Fruit fly (Drosophila melanogaster) whole organism, wandering third instar larva: ENCODE data around the gene Abd-B.

Experiments used
- Abd-B ChIP-seq: fragments of >200 bp; optimal IDR thresholded peaks from 2 replicates; lab custom pipeline; 2017; ENCODE audit warnings: missing biosample characterization, missing genetic modification characterization
- CG32264 ChIP-seq: fragments of 200-800 bp; sonication (Bioruptor generic); optimal IDR thresholded peaks from 2 replicates; lab custom pipeline; 2016; ENCODE audit warnings: missing biosample characterization, missing genetic modification characterization
- CG9705 ChIP-seq: fragments of 200-800 bp; sonication (Bioruptor generic); optimal IDR thresholded peaks from 2 replicates; lab custom pipeline; 2018; ENCODE audit warnings: missing biosample characterization, mild to moderate bottlenecking, missing genetic modification characterization
- CrebA ChIP-seq: fragments of 200-800 bp; sonication (Bioruptor generic); optimal IDR thresholded peaks from 2 replicates; lab custom pipeline; 2016; ENCODE audit warnings: missing biosample characterization, mild to moderate bottlenecking, missing genetic modification characterization, borderline replicate concordance
- Dfd ChIP-seq: fragments of >200 bp; optimal IDR thresholded peaks from 2 replicates; lab custom pipeline; 2017; ENCODE audit warnings: missing biosample characterization, missing genetic modification characterization
- Dif ChIP-seq: fragments of 200-275, 200-300 bp; sonication (Bioruptor generic); optimal IDR thresholded peaks from 2 replicates; lab custom pipeline; 2018; ENCODE audit warnings: missing biosample characterization, missing genetic modification characterization; ENCODE audit not compliant: partially characterized antibody
- GATAd ChIP-seq: sonication (Bioruptor generic); optimal IDR thresholded peaks from 2 replicates; lab custom pipeline; 2016; ENCODE audit warnings: missing biosample characterization, missing genetic modification characterization
- HLH106 ChIP-seq: fragments of 200-800 bp; optimal IDR thresholded peaks from 3 replicates; lab custom pipeline; 2019; ENCODE audit warnings: missing biosample characterization, mild to moderate bottlenecking, missing genetic modification characterization, moderate library complexity
- Hnf4 ChIP-seq: fragments of 200-800 bp; sonication (Bioruptor generic); optimal IDR thresholded peaks from 2 replicates; lab custom pipeline; 2016; ENCODE audit warnings: missing biosample characterization, mild to moderate bottlenecking, missing genetic modification characterization
- Hr78 ChIP-seq: fragments of >200 bp; optimal IDR thresholded peaks from 2 replicates; lab custom pipeline; 2017; ENCODE audit warnings: missing biosample characterization, missing genetic modification characterization
- Hr83 ChIP-seq: fragments of 200-300 bp; sonication (Bioruptor generic); optimal IDR thresholded peaks from 2 replicates; lab custom pipeline; 2016; ENCODE audit warnings: missing biosample characterization, mild to moderate bottlenecking, missing genetic modification characterization, moderate library complexity; ENCODE audit not compliant: poor library complexity, severe bottlenecking
- Jra ChIP-seq: sonication (Bioruptor generic); optimal IDR thresholded peaks from 2 replicates; lab custom pipeline; 2016; ENCODE audit warnings: missing biosample characterization, missing genetic modification characterization
- Mio ChIP-seq: sonication (Bioruptor generic); optimal IDR thresholded peaks from 2 replicates; lab custom pipeline; 2016; ENCODE audit warnings: missing biosample characterization, missing genetic modification characterization
- Myc ChIP-seq: fragments of >200 bp; optimal IDR thresholded peaks from 2 replicates; lab custom pipeline; 2017
- N ChIP-seq: fragments of >200 bp; optimal IDR thresholded peaks from 2 replicates; lab custom pipeline; 2018; ENCODE audit warnings: missing biosample characterization, missing external identifiers, missing genetic modification characterization
- OdsH ChIP-seq: fragments of 200-800 bp; sonication (Bioruptor generic); optimal IDR thresholded peaks from 2 replicates; lab custom pipeline; 2016; ENCODE audit warnings: missing biosample characterization, mild to moderate bottlenecking, missing genetic modification characterization
- Rel ChIP-seq, 2 experiments: fragments of 200-800 bp; sonication (Bioruptor generic) in 1 of 2; optimal IDR thresholded peaks; 2 replicates in 1 of 2; 3 replicates in 1 of 2; lab custom pipeline; 2016 to 2019; ENCODE audit warnings: mild to moderate bottlenecking in 2 of 2, missing biosample characterization in 2 of 2, missing genetic modification characterization in 2 of 2, moderate library complexity in 1 of 2
- Sp1 ChIP-seq: fragments of 200-800 bp; sonication (Bioruptor generic); optimal IDR thresholded peaks from 3 replicates; lab custom pipeline; 2019; ENCODE audit warnings: missing biosample characterization, mild to moderate bottlenecking, missing genetic modification characterization, moderate library complexity
- Vsx2 ChIP-seq: fragments of 200-300, 225-300 bp; sonication (Bioruptor generic); optimal IDR thresholded peaks from 2 replicates; lab custom pipeline; 2018; ENCODE audit warnings: missing biosample characterization, missing genetic modification characterization; ENCODE audit not compliant: partially characterized antibody
- br ChIP-seq: fragments of 200-800 bp; sonication (Bioruptor generic); optimal IDR thresholded peaks from 2 replicates; lab custom pipeline; 2016; ENCODE audit warnings: missing biosample characterization, missing genetic modification characterization
- brk ChIP-seq: fragments of 200-800 bp; sonication (Bioruptor generic); optimal IDR thresholded peaks from 2 replicates; lab custom pipeline; 2016; ENCODE audit warnings: missing biosample characterization, mild to moderate bottlenecking, missing genetic modification characterization
- dl ChIP-seq, 2 experiments: fragments of 175-275, 200-275 bp in 1 of 2; fragments of 200-275 bp in 1 of 2; sonication (Bioruptor generic); optimal IDR thresholded peaks; lab custom pipeline; 2018; ENCODE audit warnings: mild to moderate bottlenecking in 2 of 2, missing biosample characterization in 2 of 2, missing genetic modification characterization in 2 of 2, moderate library complexity in 2 of 2; ENCODE audit not compliant: partially characterized antibody in 2 of 2, insufficient read depth in 1 of 2
- dmrt93B ChIP-seq: fragments of 200-800 bp; sonication (Bioruptor generic); optimal IDR thresholded peaks from 2 replicates; lab custom pipeline; 2018; ENCODE audit warnings: missing biosample characterization, mild to moderate bottlenecking, missing genetic modification characterization
- dsf ChIP-seq: sonication (Bioruptor generic); optimal IDR thresholded peaks from 2 replicates; lab custom pipeline; 2016; ENCODE audit warnings: missing biosample characterization, missing genetic modification characterization, borderline replicate concordance
- ey ChIP-seq: fragments of 200-800 bp; sonication (Bioruptor generic); optimal IDR thresholded peaks from 2 replicates; lab custom pipeline; 2016; ENCODE audit warnings: missing biosample characterization, missing genetic modification characterization
- foxo ChIP-seq, 2 experiments: fragments of 200-800 bp; sonication (Bioruptor generic); optimal IDR thresholded peaks; 2 replicates in 1 of 2; 3 replicates in 1 of 2; lab custom pipeline; 2016 to 2017; ENCODE audit warnings: missing biosample characterization in 2 of 2, missing genetic modification characterization in 2 of 2
- fru ChIP-seq: fragments of 200-800 bp; sonication (Bioruptor generic); optimal IDR thresholded peaks from 3 replicates; lab custom pipeline; 2016; ENCODE audit warnings: missing biosample characterization, mild to moderate bottlenecking, missing genetic modification characterization
- h ChIP-seq: fragments of 200-800 bp; sonication (Bioruptor generic); optimal IDR thresholded peaks from 3 replicates; lab custom pipeline; 2016; ENCODE audit warnings: missing biosample characterization, mild to moderate bottlenecking, missing genetic modification characterization
- jim ChIP-seq: fragments of 175-275, 200-325 bp; sonication (Bioruptor generic); optimal IDR thresholded peaks from 2 replicates; lab custom pipeline; 2016; ENCODE audit warnings: missing biosample characterization, mild to moderate bottlenecking, missing genetic modification characterization
- lola ChIP-seq: fragments of >200 bp; optimal IDR thresholded peaks from 2 replicates; lab custom pipeline; 2017; ENCODE audit warnings: missing biosample characterization, missing genetic modification characterization
- pan ChIP-seq: fragments of >200 bp; optimal IDR thresholded peaks from 2 replicates; lab custom pipeline; 2017
- psq ChIP-seq: fragments of 200-800 bp; sonication (Bioruptor generic); optimal IDR thresholded peaks from 3 replicates; lab custom pipeline; 2017; ENCODE audit warnings: missing biosample characterization, mild to moderate bottlenecking, missing genetic modification characterization, moderate library complexity
- rgr ChIP-seq: fragments of 200-800 bp; sonication (Bioruptor generic); optimal IDR thresholded peaks from 3 replicates; lab custom pipeline; 2016; ENCODE audit warnings: missing biosample characterization, mild to moderate bottlenecking, missing genetic modification characterization
- sage ChIP-seq: fragments of 200-800 bp; sonication (Bioruptor generic); optimal IDR thresholded peaks from 2 replicates; lab custom pipeline; 2016; ENCODE audit warnings: missing biosample characterization, mild to moderate bottlenecking, missing genetic modification characterization
- sv ChIP-seq: fragments of 200-800 bp; sonication (Bioruptor generic); optimal IDR thresholded peaks from 3 replicates; lab custom pipeline; 2016; ENCODE audit warnings: missing biosample characterization, missing genetic modification characterization
- tai ChIP-seq: sonication (Bioruptor generic); optimal IDR thresholded peaks from 2 replicates; lab custom pipeline; 2016; ENCODE audit warnings: missing biosample characterization, missing genetic modification characterization
- usp ChIP-seq: fragments of >200 bp; optimal IDR thresholded peaks from 2 replicates; lab custom pipeline; 2017; ENCODE audit warnings: missing biosample characterization, missing genetic modification characterization
- woc ChIP-seq: sonication (Bioruptor generic); optimal IDR thresholded peaks from 2 replicates; lab custom pipeline; 2016; ENCODE audit warnings: missing biosample characterization, mild to moderate bottlenecking, missing genetic modification characterization

Gene Abd-B

dm6 chr3R:16987924-16988298 lies 15.9 kb upstream of the Abd-B start:
- TF ChIP-seq sv (GFP tag; lab: Kevin White, UChicago) (no peak), sage (GFP tag; lab: Kevin White, UChicago) (no peak), dl (GFP tag; optimal IDR thresholded peaks at IDR 0.05; lab: Kevin White, UChicago; ENCODE audit: insufficient read depth in 1 of 2, partially characterized antibody in 2 of 2) (no peak), Myc (lab: Kevin White, UChicago) (no peak), woc (GFP tag; lab: Kevin White, UChicago) (no peak)
- TF ChIP-seq, all 38 proteins: peak for 0

dm6 chr3R:16987220-16987923 lies 15.3 kb upstream of the Abd-B start, which contains the start of gene CG18622:
TSS of gene CG18622 (minus strand) at chr3R:16987732.
- no peak for TF ChIP-seq Hr78 (GFP tag; lab: Kevin White, UChicago)
- peak; percentile 20 for TF ChIP-seq Hr83 (GFP tag; lab: Kevin White, UChicago)
- TF ChIP-seq rgr (GFP tag; lab: Kevin White, UChicago), result no peak
- TF ChIP-seq GATAd, result no peak
- no peak for TF ChIP-seq fru (GFP tag; lab: Kevin White, UChicago)
- no peak for TF ChIP-seq psq
- no peak for TF ChIP-seq Abd-B
- TF ChIP-seq CG32264 (GFP tag; lab: Kevin White, UChicago), result no peak
- no peak for TF ChIP-seq Myc (lab: Kevin White, UChicago)
- TF ChIP-seq Vsx2, result no peak
- peak; percentile 16 for TF ChIP-seq h (GFP tag; lab: Kevin White, UChicago)
- TF ChIP-seq Dif, result peak; percentile 44
- no peak for TF ChIP-seq sage (GFP tag; lab: Kevin White, UChicago)
- TF ChIP-seq foxo (GFP tag; optimal IDR thresholded peaks at IDR 0.05; lab: Kevin White, UChicago), result no peak
- no peak for TF ChIP-seq Rel (GFP tag; optimal IDR thresholded peaks at IDR 0.05; lab: Kevin White, UChicago)
- peak; percentile 33 for TF ChIP-seq Rel (tag; optimal IDR thresholded peaks at IDR 0.05; lab: Kevin White, UChicago)
- peak in 1 of 2 experiments; percentile 23 for TF ChIP-seq dl (GFP tag; optimal IDR thresholded peaks at IDR 0.05; lab: Kevin White, UChicago; ENCODE audit: insufficient read depth in 1 of 2, partially characterized antibody in 2 of 2)
- no peak for TF ChIP-seq CG9705

- TF ChIP-seq pan (lab: Kevin White, UChicago) (no peak), usp (no peak), dsf (GFP tag; lab: Kevin White, UChicago) (no peak), CrebA (GFP tag; lab: Kevin White, UChicago) (peak; percentile 66), Sp1 (GFP tag; lab: Kevin White, UChicago) (peak; percentile 86), dmrt93B (peak; percentile 77), Hr83 (GFP tag; lab: Kevin White, UChicago) (peak; percentile 49), Jra (GFP tag; lab: Kevin White, UChicago) (peak; percentile 78), N (GFP tag; lab: Kevin White, UChicago) (no peak), HLH106 (peak; percentile 91), Rel (GFP tag; optimal IDR thresholded peaks at IDR 0.05; lab: Kevin White, UChicago) (no peak), Rel (tag; optimal IDR thresholded peaks at IDR 0.05; lab: Kevin White, UChicago) (peak; percentile 97), sv (GFP tag; lab: Kevin White, UChicago) (peak; percentile 87), Myc (lab: Kevin White, UChicago) (no peak), Hnf4 (GFP tag; lab: Kevin White, UChicago) (peak; percentile 86), br (GFP tag; lab: Kevin White, UChicago) (peak; percentile 95), sage (GFP tag; lab: Kevin White, UChicago) (peak; percentile 57), h (GFP tag; lab: Kevin White, UChicago) (peak; percentile 97), CG9705 (peak; percentile 64), foxo (GFP tag; optimal IDR thresholded peaks at IDR 0.05; lab: Kevin White, UChicago) (peak; percentile 90 to 96), Dfd (GFP tag; lab: Kevin White, UChicago) (no peak), woc (GFP tag; lab: Kevin White, UChicago) (peak; percentile 87), Hr78 (GFP tag; lab: Kevin White, UChicago) (no peak), psq (peak; percentile 83), lola (GFP tag; lab: Kevin White, UChicago) (no peak), dl (GFP tag; optimal IDR thresholded peaks at IDR 0.05; lab: Kevin White, UChicago; ENCODE audit: insufficient read depth in 1 of 2, partially characterized antibody in 2 of 2) (no peak), rgr (GFP tag; lab: Kevin White, UChicago) (peak; percentile 91), brk (peak; percentile 24), OdsH (peak; percentile 93), Abd-B (no peak), Mio (GFP tag; lab: Kevin White, UChicago) (peak; percentile 83), jim (GFP tag; lab: Kevin White, UChicago) (no peak), GATAd (no peak), fru (GFP tag; lab: Kevin White, UChicago) (peak; percentile 95), tai (peak; percentile 70), Vsx2 (no peak), CG32264 (GFP tag; lab: Kevin White, UChicago) (peak; percentile 90), ey (peak; percentile 96), Dif (no peak)
Measured at dm6 chr3R:16986181-16987074, 14.4 kb upstream of the Abd-B start.
